Fruit fly (Drosophila melanogaster) whole organism, embryonic: ENCODE results near the gene Cad88C.

ENCODE experiments used
- CG3065 ChIP-seq: fragments of 200-800 bp; sonication (Bioruptor generic); optimal IDR thresholded peaks from 2 replicates; lab custom pipeline; 2016; ENCODE audit warnings: missing biosample characterization, missing genetic modification characterization
- CG8281 ChIP-seq: fragments of 200-800 bp; sonication (Bioruptor generic); optimal IDR thresholded peaks from 2 replicates; lab custom pipeline; 2018; ENCODE audit warnings: missing biosample characterization, mild to moderate bottlenecking, missing genetic modification characterization, moderate library complexity
- CG9437 ChIP-seq: fragments of 200-800 bp; sonication (Bioruptor generic); optimal IDR thresholded peaks from 2 replicates; lab custom pipeline; 2018; ENCODE audit warnings: missing biosample characterization, mild to moderate bottlenecking, missing genetic modification characterization
- Deaf1 ChIP-seq: fragments of 200-800 bp; optimal IDR thresholded peaks from 3 replicates; lab custom pipeline; 2019; ENCODE audit warnings: missing biosample characterization, mild to moderate bottlenecking, missing genetic modification characterization, moderate library complexity
- Kr ChIP-seq: fragments of 200-800 bp; sonication (Bioruptor generic); optimal IDR thresholded peaks from 2 replicates; lab custom pipeline; 2017; ENCODE audit warnings: missing biosample characterization, mild to moderate bottlenecking, missing genetic modification characterization
- crc ChIP-seq: fragments of 200-800 bp; sonication (Bioruptor generic); optimal IDR thresholded peaks from 2 replicates; lab custom pipeline; 2016; ENCODE audit warnings: missing biosample characterization, missing genetic modification characterization
- insv ChIP-seq, 2 experiments: fragments of 200-800 bp; sonication (Bioruptor generic); optimal IDR thresholded peaks; 3 replicates each; lab custom pipeline; 2016 to 2018; ENCODE audit warnings: missing biosample characterization in 2 of 2, missing genetic modification characterization in 2 of 2
- sna ChIP-seq: fragments of 200-800 bp; sonication (Bioruptor generic); IDR thresholded peaks from 2 replicates; pipeline ENCODE4 v1.3.6; 2022; ENCODE audit warnings: missing biosample characterization, missing genetic modification characterization; ENCODE audit not compliant: partially characterized antibody

DNA sequence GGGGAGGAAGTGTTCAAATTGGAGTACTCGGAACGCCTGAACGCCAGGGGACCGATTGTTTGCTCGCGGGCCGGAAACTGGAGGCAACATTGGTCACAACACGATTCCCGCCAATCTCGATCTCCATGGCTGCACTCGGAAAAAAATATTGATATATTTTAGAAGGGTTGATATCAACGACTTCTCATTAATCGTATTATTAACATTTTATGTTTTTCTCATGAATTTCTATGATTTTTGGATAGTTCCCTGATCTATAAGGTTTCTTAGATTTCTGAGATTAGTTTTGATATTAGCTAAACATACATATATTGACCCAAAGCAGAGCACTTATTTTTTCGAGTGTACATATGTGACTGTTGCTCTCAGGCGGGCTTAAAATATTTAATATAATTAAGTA is 1.6 kb downstream of the Cad88C start:
- TF ChIP-seq crc (no peak), Deaf1 (tag; lab: Kevin White, UChicago) (no peak), Kr (GFP tag; lab: Kevin White, UChicago) (no peak), CG3065 (GFP tag; lab: Kevin White, UChicago) (no peak), CG8281 (tag; lab: Kevin White, UChicago) (no peak), sna (GFP tag; lab: Robert Waterston, UW) (no peak), insv (GFP tag; optimal IDR thresholded peaks at IDR 0.05; lab: Kevin White, UChicago) (no peak), CG9437 (GFP tag; lab: Kevin White, UChicago) (no peak)
